Worm (Caenorhabditis elegans) whole organism, young adult: ENCODE data around the gene F31B9.7.
A peak's percentile ranks its signal among the peaks of the same experiment; 100 is the strongest.

ENCODE experiments used
- C17E4.6 ChIP-seq: fragments of 200-800 bp; sonication (Bioruptor generic); IDR thresholded peaks from 2 replicates; pipeline ENCODE4 v1.3.6; 2022; ENCODE audit warnings: missing genetic modification reagents, missing genetic modification characterization, missing compliant biosample characterization
- F33H1.4 ChIP-seq: fragments of 200-800 bp; sonication (Bioruptor generic); IDR thresholded peaks from 2 replicates; pipeline ENCODE4 v1.3.6; 2022; ENCODE audit warnings: missing genetic modification reagents, missing genetic modification characterization, missing compliant biosample characterization
- F55B11.4 ChIP-seq: sonication (generic microtip); optimal IDR thresholded peaks from 2 replicates; lab custom pipeline; 2016; ENCODE audit warnings: missing compliant biosample characterization, missing genetic modification characterization, borderline replicate concordance; ENCODE audit not compliant: insufficient read depth
- Y67H2A.10 ChIP-seq: fragments of 200-800 bp; sonication (Bioruptor generic); conservative IDR thresholded peaks from 2 replicates; pipeline ENCODE4 v1.3.6; 2022; ENCODE audit warnings: missing genetic modification reagents, missing genetic modification characterization, missing compliant biosample characterization
- Y95B8A.8 ChIP-seq: fragments of 200-800 bp; sonication (Bioruptor generic); IDR thresholded peaks from 2 replicates; pipeline ENCODE4 v1.3.6; 2022; ENCODE audit warnings: missing genetic modification reagents, missing genetic modification characterization, missing compliant biosample characterization
- akir-1 ChIP-seq: fragments of 200-800 bp; sonication (Bioruptor generic); optimal IDR thresholded peaks from 2 replicates; lab custom pipeline; 2018; ENCODE audit warnings: mild to moderate bottlenecking, missing genetic modification characterization, moderate library complexity, missing compliant biosample characterization
- aptf-3 ChIP-seq: fragments of 200-800 bp; sonication (Bioruptor generic); IDR thresholded peaks from 2 replicates; pipeline ENCODE4 v1.3.6; 2022; ENCODE audit warnings: missing genetic modification characterization, missing compliant biosample characterization
- athp-1 ChIP-seq: sonication (generic microtip); optimal IDR thresholded peaks from 2 replicates; lab custom pipeline; 2017; ENCODE audit warnings: mild to moderate bottlenecking, missing genetic modification characterization, missing compliant biosample characterization
- attf-5 ChIP-seq: fragments of 200-800 bp; sonication (Bioruptor generic); optimal IDR thresholded peaks from 2 replicates; lab custom pipeline; 2018; ENCODE audit warnings: mild to moderate bottlenecking, missing genetic modification characterization, missing compliant biosample characterization
- bed-2 ChIP-seq: fragments of 200-800 bp; sonication (Bioruptor generic); IDR thresholded peaks from 2 replicates; pipeline ENCODE4 v1.3.6; 2022; ENCODE audit warnings: missing genetic modification reagents, missing genetic modification characterization, missing compliant biosample characterization
- cebp-1 ChIP-seq, 2 experiments: fragments of 200-800 bp in 1 of 2; sonication (Bioruptor generic) in 1 of 2; sonication (generic microtip) in 1 of 2; IDR thresholded peaks in 1 of 2; optimal IDR thresholded peaks in 1 of 2; 2 replicates each; pipeline versions ENCODE4 v1.3.6 to Lab custom; 2017 to 2022; ENCODE audit warnings: missing compliant biosample characterization in 2 of 2, missing genetic modification characterization in 2 of 2, mild to moderate bottlenecking in 1 of 2, missing genetic modification reagents in 1 of 2, moderate library complexity in 1 of 2
- ceh-27 ChIP-seq: fragments of 200-800 bp; sonication (Bioruptor generic); optimal IDR thresholded peaks from 2 replicates; lab custom pipeline; 2018; ENCODE audit warnings: mild to moderate bottlenecking, missing genetic modification characterization, moderate library complexity, missing compliant biosample characterization
- ceh-79 ChIP-seq: sonication (generic microtip); optimal IDR thresholded peaks from 2 replicates; lab custom pipeline; 2017; ENCODE audit warnings: mild to moderate bottlenecking, missing genetic modification characterization, missing compliant biosample characterization
- chd-7 ChIP-seq: sonication (generic microtip); optimal IDR thresholded peaks from 2 replicates; lab custom pipeline; 2016; ENCODE audit warnings: mild to moderate bottlenecking, missing genetic modification characterization, moderate library complexity, missing compliant biosample characterization
- dox-1 ChIP-seq: fragments of 200-800 bp; sonication (Bioruptor generic); IDR thresholded peaks from 2 replicates; pipeline ENCODE4 v1.3.6; 2022; ENCODE audit warnings: missing genetic modification reagents, missing genetic modification characterization, missing compliant biosample characterization
- dpff-1 ChIP-seq: sonication (generic microtip); optimal IDR thresholded peaks from 2 replicates; lab custom pipeline; 2017; ENCODE audit warnings: mild to moderate bottlenecking, missing genetic modification characterization, missing compliant biosample characterization
- dpl-1 ChIP-seq: fragments of 150-350 bp; optimal IDR thresholded peaks from 2 replicates; lab custom pipeline; 2014; ENCODE audit warnings: missing biosample characterization, missing genetic modification reagents, missing genetic modification characterization
- efl-1 ChIP-seq: fragments of 150-350 bp; optimal IDR thresholded peaks from 2 replicates; lab custom pipeline; 2014; ENCODE audit warnings: missing biosample characterization, missing genetic modification reagents, missing genetic modification characterization
- egl-44 ChIP-seq: fragments of 200-800 bp; sonication (Bioruptor generic); IDR thresholded peaks from 2 replicates; pipeline ENCODE4 v1.3.6; 2022; ENCODE audit warnings: missing genetic modification reagents, missing genetic modification characterization, missing compliant biosample characterization
- egrh-3 ChIP-seq: fragments of 200-800 bp; sonication (Bioruptor generic); IDR thresholded peaks from 2 replicates; pipeline ENCODE4 v1.3.6; 2022; ENCODE audit warnings: missing genetic modification reagents, missing genetic modification characterization, missing compliant biosample characterization
- gei-17 ChIP-seq: fragments of 200-800 bp; sonication (Bioruptor generic); optimal IDR thresholded peaks from 2 replicates; lab custom pipeline; 2018; ENCODE audit warnings: mild to moderate bottlenecking, missing genetic modification characterization, missing compliant biosample characterization
- madf-10 ChIP-seq: sonication (generic microtip); optimal IDR thresholded peaks from 2 replicates; lab custom pipeline; 2016; ENCODE audit warnings: mild to moderate bottlenecking, missing genetic modification characterization, missing compliant biosample characterization
- mel-28 ChIP-seq: sonication (generic microtip); optimal IDR thresholded peaks from 2 replicates; lab custom pipeline; 2016; ENCODE audit warnings: borderline replicate concordance, mild to moderate bottlenecking, missing genetic modification characterization, missing compliant biosample characterization
- mxl-1 ChIP-seq: sonication (generic microtip); optimal IDR thresholded peaks from 2 replicates; lab custom pipeline; 2016; ENCODE audit warnings: missing genetic modification characterization, missing compliant biosample characterization
- nfya-1 ChIP-seq: sonication (generic microtip); optimal IDR thresholded peaks from 2 replicates; lab custom pipeline; 2017; ENCODE audit warnings: antibody characterized with exemption, missing compliant biosample characterization, missing genetic modification characterization, borderline replicate concordance; ENCODE audit not compliant: insufficient read depth
- rec-8 ChIP-seq, 2 experiments: sonication (generic microtip); optimal IDR thresholded peaks; 2 replicates each; lab custom pipeline; 2016; ENCODE audit warnings: mild to moderate bottlenecking in 2 of 2, missing genetic modification characterization in 2 of 2, missing genetic modification reagents in 2 of 2, missing genotype in 2 of 2, missing biosample characterization in 1 of 2, missing compliant biosample characterization in 1 of 2, moderate library complexity in 1 of 2
- sdz-38 ChIP-seq: sonication (generic microtip); optimal IDR thresholded peaks from 2 replicates; lab custom pipeline; 2016; ENCODE audit warnings: missing genotype, missing genetic modification characterization, missing compliant biosample characterization
- snpc-1.1 ChIP-seq: sonication (generic microtip); optimal IDR thresholded peaks from 2 replicates; lab custom pipeline; 2017; ENCODE audit warnings: missing genetic modification characterization, mild to moderate bottlenecking, missing compliant biosample characterization, antibody characterized with exemption, moderate library complexity, missing genotype, missing genetic modification reagents; ENCODE audit not compliant: insufficient read depth
- snpc-3.4 ChIP-seq: sonication (generic microtip); optimal IDR thresholded peaks from 2 replicates; lab custom pipeline; 2017; ENCODE audit warnings: missing genetic modification characterization, mild to moderate bottlenecking, missing compliant biosample characterization, antibody characterized with exemption, moderate library complexity, missing genotype, missing genetic modification reagents
- snpc-4 ChIP-seq, 5 experiments: fragments of 150-350 bp in 1 of 5; sonication (generic microtip) in 4 of 5; optimal IDR thresholded peaks; 2 replicates each; lab custom pipeline; 2014 to 2018; ENCODE audit warnings: missing genetic modification characterization in 5 of 5, missing biosample characterization in 3 of 5, antibody characterized with exemption in 2 of 5, mild to moderate bottlenecking in 2 of 5, missing compliant biosample characterization in 2 of 5, missing genotype in 2 of 5, moderate library complexity in 2 of 5, missing genetic modification reagents in 1 of 5
- tbp1 ChIP-seq: fragments of 200-800 bp; sonication (Bioruptor generic); optimal IDR thresholded peaks from 2 replicates; lab custom pipeline; 2018; ENCODE audit warnings: mild to moderate bottlenecking, missing genetic modification characterization, missing compliant biosample characterization
- zfh-2 ChIP-seq: fragments of 200-800 bp; sonication (Bioruptor generic); conservative IDR thresholded peaks from 2 replicates; pipeline ENCODE4 v1.3.6; 2022; ENCODE audit warnings: missing genetic modification reagents, missing genetic modification characterization, missing compliant biosample characterization

F31B9.7 gene

ce11 chrX:15919372-15919771 is at the start of gene F31B9.7:
TSS of gene F31B9.7 (plus strand) at chrX:15919672.
- no peak for TF ChIP-seq madf-10
- no peak for TF ChIP-seq dpl-1 (GFP tag; lab: Kevin White, UChicago)
- no peak for TF ChIP-seq snpc-4 (GFP tag; optimal IDR thresholded peaks at IDR 0.05; lab: Kevin White, UChicago)
- no peak for TF ChIP-seq snpc-4 (tag; optimal IDR thresholded peaks at IDR 0.05; lab: Kevin White, UChicago)
- TF ChIP-seq rec-8 (tag; optimal IDR thresholded peaks at IDR 0.05; lab: Kevin White, UChicago) = no peak
- no peak for TF ChIP-seq tbp1 (GFP tag; lab: Kevin White, UChicago)
- no peak for TF ChIP-seq Y67H2A.10
- TF ChIP-seq snpc-3.4 (tag; lab: Kevin White, UChicago) = no peak
- TF ChIP-seq Y95B8A.8 (GFP tag; lab: Robert Waterston, UW) = no peak
- TF ChIP-seq mxl-1 = no peak
- TF ChIP-seq ceh-79 = no peak

- TF ChIP-seq efl-1 (no peak), zfh-2 (peak; percentile 70), chd-7 (peak; percentile 2), cebp-1 (GFP tag; IDR thresholded peaks at IDR 0.05; lab: Robert Waterston, UW) (no peak), cebp-1 (tag; optimal IDR thresholded peaks at IDR 0.05; lab: Kevin White, UChicago) (peak; percentile 32), ceh-27 (peak; percentile 37), F55B11.4 (tag; lab: Kevin White, UChicago) (no peak), dox-1 (GFP tag; lab: Robert Waterston, UW) (0 out of 2 replicates have a peak, but pooled peaks have one; percentile 7), egl-44 (GFP tag; lab: Robert Waterston, UW) (0 out of 2 replicates have a peak, but pooled peaks have one; percentile 35)
Measured at ce11 chrX:15876936-15877335, 42.5 kb upstream of the F31B9.7 start.

- TF ChIP-seq zfh-2 (peak; percentile 74), cebp-1 (GFP tag; IDR thresholded peaks at IDR 0.05; lab: Robert Waterston, UW) (no peak), cebp-1 (tag; optimal IDR thresholded peaks at IDR 0.05; lab: Kevin White, UChicago) (no peak)
Measured at ce11 chrX:15878785-15879184, 40.7 kb upstream of the F31B9.7 start, which contains the start of gene gmeb-2. TSS of gene gmeb-2 (plus strand) at chrX:15879085.

ce11 chrX:15881027-15881426 is 38.4 kb upstream of the F31B9.7 start:
- TF ChIP-seq gei-17 (GFP tag; lab: Kevin White, UChicago) (no peak), aptf-3 (GFP tag; lab: Robert Waterston, UW) (no peak), egrh-3 (GFP tag; lab: Robert Waterston, UW) (peak; percentile 68; the same call in 1 of the 2 replicates), zfh-2 (peak; percentile 92), C17E4.6 (GFP tag; lab: Robert Waterston, UW) (no peak), dox-1 (GFP tag; lab: Robert Waterston, UW) (0 out of 2 replicates have a peak, but pooled peaks have one; percentile 27)

ce11 chrX:15884478-15884877 is 35.0 kb upstream of the F31B9.7 start:
- TF ChIP-seq snpc-1.1 (tag; lab: Kevin White, UChicago) = peak; percentile 2
- TF ChIP-seq snpc-4 (GFP tag; optimal IDR thresholded peaks at IDR 0.05; lab: Kevin White, UChicago) = no peak
- peak in 2 of 4 experiments; percentile 67 to 80 for TF ChIP-seq snpc-4 (tag; optimal IDR thresholded peaks at IDR 0.05; lab: Kevin White, UChicago)
- TF ChIP-seq attf-5 = no peak

ce11 chrX:15887495-15887894 is 32.0 kb upstream of the F31B9.7 start, which contains the start of gene F53H4.3:
TSS of gene F53H4.3 (minus strand) at chrX:15887595.
- TF ChIP-seq bed-2 (GFP tag; lab: Robert Waterston, UW) = no peak
- no peak for TF ChIP-seq nfya-1 (tag; lab: Kevin White, UChicago)
- TF ChIP-seq akir-1 (GFP tag; lab: Kevin White, UChicago) = no peak
- no peak for TF ChIP-seq F33H1.4 (GFP tag; lab: Robert Waterston, UW)
- TF ChIP-seq athp-1 (tag; lab: Kevin White, UChicago) = no peak
- TF ChIP-seq sdz-38 (tag; lab: Kevin White, UChicago) = no peak
- TF ChIP-seq aptf-3 (GFP tag; lab: Robert Waterston, UW) = no peak
- no peak for TF ChIP-seq mel-28
- no peak for TF ChIP-seq dpff-1 (tag; lab: Kevin White, UChicago)
